ENCODE assay signal across 1 fruit fly cellular context in genomic region chr3L:8041461-8042110, dm6.
TF ChIP-seq lines count a peak whose summit lies in the region.

No protein-coding gene starts in this region.

TF ChIP-seq in whole organism, embryonic, 481 proteins besides CTCF, POLR2A, EP300 and RAD21 (continued from another document):
- TF ChIP-seq CG9727 (GFP tag; optimal IDR thresholded peaks at IDR 0.05; lab: Kevin White, UChicago) (peak; percentile 33), cato (GFP tag; optimal IDR thresholded peaks at IDR 0.05; lab: Kevin White, UChicago; ENCODE audit: borderline replicate concordance) (no peak), abd-A (tag; optimal IDR thresholded peaks at IDR 0.05; lab: Kevin White, UChicago) (no peak), oc (tag; optimal IDR thresholded peaks at IDR 0.05; lab: Kevin White, UChicago) (no peak), crol (GFP tag; IDR thresholded peaks at IDR 0.05; lab: Robert Waterston, UW) (peak; percentile 43; the same call in 1 of the 2 replicates), CG17385 (GFP tag; optimal IDR thresholded peaks at IDR 0.05; lab: Kevin White, UChicago) (no peak), Awh (GFP tag; IDR thresholded peaks at IDR 0.05; lab: Robert Waterston, UW) (peak; percentile 32; the same call in 1 of the 2 replicates), CG1602 (GFP tag; optimal IDR thresholded peaks at IDR 0.05; lab: Kevin White, UChicago) (no peak), dmrt11E (tag; optimal IDR thresholded peaks at IDR 0.05; lab: Kevin White, UChicago) (no peak), dmrt99B (tag; optimal IDR thresholded peaks at IDR 0.05; lab: Kevin White, UChicago) (peak; percentile 61), CG17568 (GFP tag; optimal IDR thresholded peaks at IDR 0.05; lab: Kevin White, UChicago) (no peak), kni (GFP tag; optimal IDR thresholded peaks at IDR 0.05; lab: Kevin White, UChicago) (no peak), CG11093 (GFP tag; IDR thresholded peaks at IDR 0.05; lab: Robert Waterston, UW) (no peak), esg (GFP tag; conservative IDR thresholded peaks at IDR 0.05; lab: Robert Waterston, UW) (peak; percentile 33; the same call in 1 of the 2 replicates), pros (GFP tag; optimal IDR thresholded peaks at IDR 0.05; lab: Kevin White, UChicago) (no peak), TFAM (GFP tag; optimal IDR thresholded peaks at IDR 0.05; lab: Kevin White, UChicago) (no peak), CG4707 (GFP tag; optimal IDR thresholded peaks at IDR 0.05; lab: Kevin White, UChicago) (no peak), MTF-1 (GFP tag; optimal IDR thresholded peaks at IDR 0.05; lab: Kevin White, UChicago; ENCODE audit: borderline replicate concordance) (no peak)
